Worm (Caenorhabditis elegans) whole organism, late embryonic: Measurements from ENCODE around the gene Y110A2AL.1.

ENCODE experiments used
- ahr-1 ChIP-seq: sonication (generic microtip); optimal IDR thresholded peaks from 2 replicates; lab custom pipeline; 2016; ENCODE audit warnings: missing genetic modification characterization, missing compliant biosample characterization
- ama-1 ChIP-seq: fragments of 150-350 bp; optimal IDR thresholded peaks from 2 replicates; lab custom pipeline; 2014
- ceh-19 ChIP-seq: fragments of 200-800 bp; sonication (Bioruptor generic); optimal IDR thresholded peaks from 2 replicates; lab custom pipeline; 2018; ENCODE audit warnings: mild to moderate bottlenecking, missing genetic modification characterization, missing compliant biosample characterization
- ceh-24 ChIP-seq: sonication (generic microtip); optimal IDR thresholded peaks from 2 replicates; lab custom pipeline; 2016; ENCODE audit warnings: mild to moderate bottlenecking, missing genetic modification characterization, missing compliant biosample characterization
- ceh-9 ChIP-seq: sonication (generic microtip); optimal IDR thresholded peaks from 2 replicates; lab custom pipeline; 2016; ENCODE audit warnings: mild to moderate bottlenecking, missing genetic modification characterization, inconsistent platforms, missing compliant biosample characterization
- dmd-4 ChIP-seq: sonication (generic microtip); optimal IDR thresholded peaks from 2 replicates; lab custom pipeline; 2016; ENCODE audit warnings: borderline replicate concordance, missing genetic modification characterization, missing compliant biosample characterization
- elt-4 ChIP-seq: sonication (generic microtip); optimal IDR thresholded peaks from 2 replicates; lab custom pipeline; 2016; ENCODE audit warnings: missing genetic modification characterization, missing compliant biosample characterization
- lin-11 ChIP-seq: fragments of 200-800 bp; sonication (Bioruptor generic); optimal IDR thresholded peaks from 2 replicates; lab custom pipeline; 2018; ENCODE audit warnings: mild to moderate bottlenecking, missing genetic modification characterization, missing compliant biosample characterization
- nfya-1 ChIP-seq: sonication (generic microtip); optimal IDR thresholded peaks from 2 replicates; lab custom pipeline; 2017; ENCODE audit warnings: missing genetic modification characterization, mild to moderate bottlenecking, missing compliant biosample characterization, antibody characterized with exemption, moderate library complexity
- nhr-11 ChIP-seq: fragments of 150-350 bp; optimal IDR thresholded peaks from 2 replicates; lab custom pipeline; 2014; ENCODE audit warnings: missing biosample characterization, missing genetic modification characterization
- pha-2 ChIP-seq: sonication (generic microtip); optimal IDR thresholded peaks from 2 replicates; lab custom pipeline; 2017; ENCODE audit warnings: mild to moderate bottlenecking, missing genetic modification characterization, missing compliant biosample characterization
- pqm-1 ChIP-seq: sonication (generic microtip); optimal IDR thresholded peaks from 2 replicates; lab custom pipeline; 2016; ENCODE audit warnings: missing genetic modification characterization, missing compliant biosample characterization
- rnt-1 ChIP-seq: sonication (generic microtip); optimal IDR thresholded peaks from 2 replicates; lab custom pipeline; 2016; ENCODE audit warnings: missing genetic modification characterization, missing compliant biosample characterization
- zip-5 ChIP-seq: sonication (generic microtip); optimal IDR thresholded peaks from 2 replicates; lab custom pipeline; 2016; ENCODE audit warnings: missing genetic modification characterization, missing compliant biosample characterization

- TF ChIP-seq ama-1 (lab: Kevin White, UChicago) = no peak
- TF ChIP-seq lin-11 (tag; lab: Kevin White, UChicago) = no peak
- TF ChIP-seq nfya-1 (tag; lab: Kevin White, UChicago) = no peak
- no peak for TF ChIP-seq rnt-1
- no peak for TF ChIP-seq dmd-4 (tag; lab: Kevin White, UChicago)
- TF ChIP-seq ceh-24 = no peak
- TF ChIP-seq ceh-9 (tag; lab: Kevin White, UChicago) = no peak
- TF ChIP-seq zip-5 (tag; lab: Kevin White, UChicago) = no peak
- no peak for TF ChIP-seq elt-4 (tag; lab: Kevin White, UChicago)
- no peak for TF ChIP-seq ceh-19 (GFP tag; lab: Kevin White, UChicago)
- no peak for TF ChIP-seq pha-2
- TF ChIP-seq nhr-11 (tag; lab: Kevin White, UChicago) = no peak
- no peak for TF ChIP-seq ahr-1 (tag; lab: Kevin White, UChicago)
- TF ChIP-seq pqm-1 (tag; lab: Kevin White, UChicago) = no peak
These were observed 18.8 kb upstream of the Y110A2AL.1 start for ce11 chrII:2856114-2856513.
